Worm (Caenorhabditis elegans): ENCODE results near the gene F37A8.5.

Gene F37A8.5

DNA sequence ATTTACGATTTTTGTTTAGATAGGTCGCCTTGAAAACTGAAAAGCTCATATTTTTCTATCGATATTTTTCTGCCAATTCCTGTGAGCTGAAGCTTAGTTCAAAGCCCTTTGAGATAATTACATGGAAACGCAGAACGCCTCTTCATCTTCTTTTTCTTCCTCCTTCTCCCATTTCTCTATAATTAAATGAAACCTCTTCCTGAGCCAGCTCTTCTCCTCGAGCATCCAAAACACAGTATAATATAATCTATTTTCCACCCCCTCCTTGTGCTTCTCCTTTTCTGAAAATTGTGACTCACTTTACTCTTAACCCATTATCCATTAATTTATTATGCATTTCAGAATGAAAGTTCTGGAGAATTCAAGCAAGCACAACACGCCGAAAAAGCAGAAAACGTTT lies at the start of gene F37A8.5:
Gene F37A8.5, plus strand, starts transcription at position 332 of the 400 bp plus-strand sequence.
- peak; percentile 65 for TF ChIP-seq unc-42 (tag; optimal IDR thresholded peaks at IDR 0.05)
- TF ChIP-seq pha-4 (tag; optimal IDR thresholded peaks at IDR 0.05) = no peak
- no peak for TF ChIP-seq syd-9 (tag; optimal IDR thresholded peaks at IDR 0.05)

DNA sequence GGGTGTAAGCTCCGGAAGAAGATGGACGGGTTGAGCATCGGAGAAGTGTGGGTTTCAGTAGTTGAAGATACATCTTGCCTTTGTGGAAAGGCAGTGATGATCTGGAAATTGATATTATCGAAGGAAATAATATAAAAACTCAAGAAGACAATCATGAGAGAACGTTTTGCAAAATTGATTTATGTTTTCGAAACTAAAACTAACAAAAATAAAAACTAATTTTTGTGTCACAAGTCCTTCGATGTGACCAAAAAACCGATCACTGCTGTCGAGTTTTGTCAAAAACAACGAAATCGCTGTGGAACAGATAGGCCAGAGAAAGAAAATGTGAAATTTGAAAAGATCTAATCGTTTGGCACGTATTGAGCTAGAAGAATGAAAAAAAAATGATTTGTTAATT lies 48.8 kb upstream of the F37A8.5 start, which contains the start of gene mmcm-1:
Gene mmcm-1, minus strand, starts transcription at position 101 of the 400 bp plus-strand sequence.
- TF ChIP-seq hlh-15 (tag; optimal IDR thresholded peaks at IDR 0.05) (no peak), ceh-18 (tag; optimal IDR thresholded peaks at IDR 0.05) (no peak), rnt-1 (tag; optimal IDR thresholded peaks at IDR 0.05) (no peak), unc-3 (GFP tag; conservative IDR thresholded peaks at IDR 0.05) (no peak), unc-3 (tag; optimal IDR thresholded peaks at IDR 0.05) (no peak), ceh-31 (tag; optimal IDR thresholded peaks at IDR 0.05) (no peak), ceh-9 (tag; optimal IDR thresholded peaks at IDR 0.05) (no peak), ets-4 (tag; optimal IDR thresholded peaks at IDR 0.05) (no peak), ceh-48 (tag; optimal IDR thresholded peaks at IDR 0.05) (no peak), zip-5 (tag; optimal IDR thresholded peaks at IDR 0.05) (no peak), ttx-3 (tag; optimal IDR thresholded peaks at IDR 0.05) (no peak), unc-42 (tag; optimal IDR thresholded peaks at IDR 0.05) (no peak), dmd-4 (tag; optimal IDR thresholded peaks at IDR 0.05; ENCODE audit: borderline replicate concordance) (no peak), fax-1 (tag; optimal IDR thresholded peaks at IDR 0.05) (no peak), C08G9.2 (tag; optimal IDR thresholded peaks at IDR 0.05) (no peak), pat-9 (tag; optimal IDR thresholded peaks at IDR 0.05) (no peak), ceh-14 (tag; optimal IDR thresholded peaks at IDR 0.05) (no peak), gmeb-2 (tag; optimal IDR thresholded peaks at IDR 0.05) (no peak), sox-4 (tag; optimal IDR thresholded peaks at IDR 0.05) (no peak), hlh-30 (tag; optimal IDR thresholded peaks at IDR 0.05; ENCODE audit: insufficient read depth) (no peak)

DNA sequence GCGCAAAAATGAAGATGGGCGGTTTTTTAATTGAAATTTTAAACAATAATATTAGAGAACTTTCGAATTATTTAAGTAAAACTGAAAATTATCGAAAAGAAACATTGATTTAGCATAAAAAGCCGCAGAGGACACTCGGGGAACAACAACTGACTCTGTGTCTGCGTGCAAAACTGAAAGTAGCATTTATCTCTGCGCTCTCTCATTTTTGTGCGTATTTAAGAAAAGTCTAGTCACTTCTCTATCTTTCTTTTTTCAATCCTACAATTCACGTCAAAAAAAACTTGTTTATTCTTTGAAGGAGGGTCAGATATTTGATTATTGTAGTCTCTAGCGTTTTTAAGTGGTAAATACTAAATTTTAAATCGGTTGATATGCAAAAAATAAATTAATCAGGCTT lies 48.2 kb upstream of the F37A8.5 start:
- TF ChIP-seq ceh-9 (tag; optimal IDR thresholded peaks at IDR 0.05) = no peak
- TF ChIP-seq sdc-2 (tag; optimal IDR thresholded peaks at IDR 0.05) = no peak
- TF ChIP-seq ama-1 (optimal IDR thresholded peaks at IDR 0.05) = no peak
- no peak for TF ChIP-seq hlh-8 (tag; optimal IDR thresholded peaks at IDR 0.05)
- no peak for TF ChIP-seq unc-42 (tag; optimal IDR thresholded peaks at IDR 0.05)
- no peak for TF ChIP-seq unc-3 (GFP tag; conservative IDR thresholded peaks at IDR 0.05)
- TF ChIP-seq unc-3 (tag; optimal IDR thresholded peaks at IDR 0.05) = no peak
- TF ChIP-seq C08G9.2 (tag; optimal IDR thresholded peaks at IDR 0.05) = no peak
- no peak for TF ChIP-seq K02D7.2 (tag; optimal IDR thresholded peaks at IDR 0.05)
- TF ChIP-seq pag-3 (tag; optimal IDR thresholded peaks at IDR 0.05; ENCODE audit: borderline replicate concordance) = no peak
- no peak for TF ChIP-seq odd-2 (tag; optimal IDR thresholded peaks at IDR 0.05)
- TF ChIP-seq elt-4 (tag; optimal IDR thresholded peaks at IDR 0.05) = no peak
- TF ChIP-seq C38D4.7 (GFP tag; optimal IDR thresholded peaks at IDR 0.05) = no peak
- TF ChIP-seq rnt-1 (tag; optimal IDR thresholded peaks at IDR 0.05) = no peak
- TF ChIP-seq dve-1 (tag; optimal IDR thresholded peaks at IDR 0.05) = no peak
- TF ChIP-seq ceh-45 (GFP tag; IDR thresholded peaks at IDR 0.05) = no peak
- no peak for TF ChIP-seq pros-1 (tag; optimal IDR thresholded peaks at IDR 0.05)
- no peak for TF ChIP-seq hlh-30 (tag; optimal IDR thresholded peaks at IDR 0.05; ENCODE audit: insufficient read depth)
- TF ChIP-seq ceh-48 (tag; optimal IDR thresholded peaks at IDR 0.05) = no peak

DNA sequence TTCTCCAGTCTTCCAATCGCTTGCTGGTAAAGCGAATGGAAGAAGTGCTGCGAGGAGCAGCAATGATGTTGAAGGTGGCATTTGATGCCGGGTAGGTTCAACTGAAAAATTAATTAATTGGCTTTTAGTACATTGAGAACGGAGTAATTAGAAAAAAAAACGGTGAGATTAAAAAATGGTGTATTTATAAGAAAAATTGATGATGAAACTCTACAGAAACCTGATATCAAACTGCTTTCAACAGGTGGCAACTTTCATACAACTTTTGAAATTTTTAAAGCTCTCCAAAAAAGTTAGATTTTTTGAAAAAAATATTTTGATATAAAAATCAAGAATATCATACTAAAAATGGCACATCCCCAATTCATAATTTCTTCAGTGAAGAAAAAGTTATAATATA lies 42.4 kb upstream of the F37A8.5 start, which contains the start of gene pat-3:
Gene pat-3, minus strand, starts transcription at position 101 of the 400 bp plus-strand sequence.
- TF ChIP-seq Y22D7AL.16 (tag; optimal IDR thresholded peaks at IDR 0.05) = no peak

DNA sequence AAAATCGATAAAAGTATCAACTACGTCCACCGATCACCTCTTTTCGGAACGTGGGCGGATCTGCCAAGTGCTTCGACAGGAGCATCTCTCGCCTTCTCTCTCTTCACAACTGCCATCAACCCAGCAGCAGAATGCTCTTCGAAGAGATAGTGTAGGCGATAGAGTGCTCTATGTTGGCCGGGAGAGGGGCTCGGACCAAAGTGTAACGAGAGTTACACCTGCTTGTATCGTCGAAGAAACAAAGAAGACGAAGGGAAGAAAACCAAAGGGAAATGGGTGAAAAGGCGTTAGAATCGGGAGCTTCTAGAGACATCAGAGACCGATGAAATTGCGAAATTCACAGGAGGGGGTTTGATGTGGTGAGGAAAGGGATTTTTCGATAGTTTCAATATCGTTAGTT lies 41.6 kb upstream of the F37A8.5 start:
- TF ChIP-seq hlh-30 (tag; optimal IDR thresholded peaks at IDR 0.05; ENCODE audit: insufficient read depth) (no peak), ceh-31 (tag; optimal IDR thresholded peaks at IDR 0.05) (peak; percentile 4), nfya-1 (tag; optimal IDR thresholded peaks at IDR 0.05) (peak; percentile 3), unc-55 (GFP tag; optimal IDR thresholded peaks at IDR 0.05) (peak; percentile 78), ceh-34 (tag; optimal IDR thresholded peaks at IDR 0.05) (peak; percentile 10), ceh-24 (tag; optimal IDR thresholded peaks at IDR 0.05) (no peak), ceh-45 (GFP tag; IDR thresholded peaks at IDR 0.05) (no peak), ceh-18 (tag; optimal IDR thresholded peaks at IDR 0.05) (peak; percentile 43), rnt-1 (tag; optimal IDR thresholded peaks at IDR 0.05) (peak; percentile 63), tbx-2 (tag; optimal IDR thresholded peaks at IDR 0.05) (peak; percentile 21)
